Worm (Caenorhabditis elegans) whole organism, L4 larva: Measurements from ENCODE around the gene F48G7.12.
A peak's percentile ranks its signal among the peaks of the same experiment; 100 is the strongest.

ENCODE experiments used
- F26F4.8 ChIP-seq: fragments of 200-800 bp; sonication (Bioruptor generic); conservative IDR thresholded peaks from 2 replicates; pipeline ENCODE4 v1.3.6; 2022; ENCODE audit warnings: missing genetic modification characterization, missing compliant biosample characterization
- F44E2.7 ChIP-seq: fragments of 200-800 bp; sonication (Bioruptor generic); IDR thresholded peaks from 2 replicates; pipeline ENCODE4 v2.1.2; 2022; ENCODE audit warnings: missing genetic modification characterization, missing compliant biosample characterization
- T26A8.4 ChIP-seq: fragments of 200-800 bp; sonication (Bioruptor generic); IDR thresholded peaks from 2 replicates; pipeline ENCODE4 v1.3.6; 2022; ENCODE audit warnings: missing genetic modification characterization, missing compliant biosample characterization
- Y105C5A.15 ChIP-seq: fragments of 200-800 bp; sonication (Bioruptor generic); IDR thresholded peaks from 2 replicates; pipeline ENCODE4 v1.3.6; 2022; ENCODE audit warnings: missing genetic modification characterization, missing compliant biosample characterization
- Y75B8A.6 ChIP-seq: fragments of 200-800 bp; sonication (Bioruptor generic); IDR thresholded peaks from 2 replicates; pipeline ENCODE4 v1.3.6; 2022; ENCODE audit warnings: missing genetic modification reagents, missing genetic modification characterization, missing compliant biosample characterization
- ZK337.2 ChIP-seq: fragments of 200-800 bp; sonication (Bioruptor generic); IDR thresholded peaks from 2 replicates; pipeline ENCODE4 v1.3.6; 2022; ENCODE audit warnings: missing genetic modification reagents, missing genetic modification characterization, missing compliant biosample characterization
- aha-1 ChIP-seq: fragments of 150-350 bp; peaks from one replicate; lab custom pipeline; 2014; ENCODE audit warnings: missing biosample characterization, missing genetic modification characterization
- ceh-20 ChIP-seq: fragments of 200-800 bp; sonication (Bioruptor generic); IDR thresholded peaks from 2 replicates; pipeline ENCODE4 v1.3.6; 2022; ENCODE audit warnings: missing genetic modification reagents, missing genetic modification characterization, missing compliant biosample characterization
- ceh-32 ChIP-seq: sonication (generic microtip); optimal IDR thresholded peaks from 2 replicates; lab custom pipeline; 2016; ENCODE audit warnings: mild to moderate bottlenecking, missing genetic modification characterization, missing compliant biosample characterization; ENCODE audit not compliant: poor library complexity
- ceh-62 ChIP-seq: sonication (generic microtip); optimal IDR thresholded peaks from 2 replicates; lab custom pipeline; 2017; ENCODE audit warnings: missing biosample characterization, missing genetic modification characterization
- ceh-82 ChIP-seq: sonication (generic microtip); optimal IDR thresholded peaks from 2 replicates; lab custom pipeline; 2017; ENCODE audit warnings: missing biosample characterization, missing genetic modification characterization
- dmd-6 ChIP-seq: fragments of 200-800 bp; sonication (Bioruptor generic); IDR thresholded peaks from 2 replicates; pipeline ENCODE4 v1.3.6; 2022; ENCODE audit warnings: missing genetic modification reagents, missing genetic modification characterization, missing compliant biosample characterization
- dmd-8 ChIP-seq: fragments of 200-800 bp; sonication (Bioruptor generic); IDR thresholded peaks from 2 replicates; pipeline ENCODE4 v1.3.6; 2022; ENCODE audit warnings: missing genetic modification characterization, missing compliant biosample characterization
- dve-1 ChIP-seq: sonication (generic microtip); optimal IDR thresholded peaks from 2 replicates; lab custom pipeline; 2017; ENCODE audit warnings: antibody characterized with exemption, mild to moderate bottlenecking, missing genetic modification characterization, missing compliant biosample characterization; ENCODE audit not compliant: insufficient read depth
- egl-27 ChIP-seq: sonication (generic microtip); optimal IDR thresholded peaks from 3 replicates; lab custom pipeline; 2017; ENCODE audit warnings: missing biosample characterization, missing genetic modification reagents, missing genetic modification characterization
- fos-1 ChIP-seq: fragments of 150-350 bp; optimal IDR thresholded peaks from 2 replicates; lab custom pipeline; 2014; ENCODE audit warnings: missing biosample characterization, missing genetic modification characterization
- hif-1 ChIP-seq, 2 experiments: sonication (generic microtip); optimal IDR thresholded peaks; 2 replicates each; lab custom pipeline; 2016 to 2017; ENCODE audit warnings: missing compliant biosample characterization in 2 of 2, missing genetic modification characterization in 2 of 2, missing genetic modification reagents in 2 of 2, missing genotype in 2 of 2, mild to moderate bottlenecking in 1 of 2
- hlh-30 ChIP-seq: sonication (generic microtip); optimal IDR thresholded peaks from 2 replicates; lab custom pipeline; 2017; ENCODE audit warnings: antibody characterized with exemption, mild to moderate bottlenecking, missing genetic modification characterization, missing compliant biosample characterization; ENCODE audit not compliant: insufficient read depth
- hmg-1.1 ChIP-seq: fragments of 200-800 bp; sonication (Bioruptor generic); IDR thresholded peaks from 2 replicates; pipeline ENCODE4 v1.3.6; 2022; ENCODE audit warnings: missing genetic modification reagents, missing genetic modification characterization, missing compliant biosample characterization
- lim-7 ChIP-seq: fragments of 200-800 bp; sonication (Bioruptor generic); IDR thresholded peaks from 2 replicates; pipeline ENCODE4 v1.3.6; 2022; ENCODE audit warnings: missing genetic modification characterization, missing compliant biosample characterization
- lin-1 ChIP-seq: fragments of 200-800 bp; sonication (Bioruptor generic); IDR thresholded peaks from 2 replicates; pipeline ENCODE4 v1.3.6; 2022; ENCODE audit warnings: missing genetic modification reagents, missing genetic modification characterization, missing compliant biosample characterization
- lin-38 ChIP-seq: fragments of 200-800 bp; sonication (Bioruptor generic); IDR thresholded peaks from 2 replicates; pipeline ENCODE4 v1.3.6; 2022; ENCODE audit warnings: missing genetic modification reagents, missing genetic modification characterization, missing compliant biosample characterization
- lin-39 ChIP-seq: fragments of 150-350 bp; optimal IDR thresholded peaks from 2 replicates; lab custom pipeline; 2014; ENCODE audit warnings: missing biosample characterization, missing genetic modification reagents, missing genetic modification characterization
- mdt-29 ChIP-seq: fragments of 200-800 bp; sonication (Bioruptor generic); IDR thresholded peaks from 2 replicates; pipeline ENCODE4 v1.3.6; 2022; ENCODE audit warnings: missing genetic modification reagents, missing genetic modification characterization, missing compliant biosample characterization
- mes-2 ChIP-seq: sonication (generic microtip); optimal IDR thresholded peaks from 2 replicates; lab custom pipeline; 2016; ENCODE audit warnings: missing genotype, mild to moderate bottlenecking, missing genetic modification characterization, missing compliant biosample characterization; ENCODE audit not compliant: poor library complexity, severe bottlenecking
- mxl-3 ChIP-seq: fragments of 200-800 bp; sonication (Bioruptor generic); optimal IDR thresholded peaks from 2 replicates; lab custom pipeline; 2018; ENCODE audit warnings: mild to moderate bottlenecking, missing genetic modification characterization, missing compliant biosample characterization
- nhr-11 ChIP-seq: fragments of 150-350 bp; optimal IDR thresholded peaks from 2 replicates; lab custom pipeline; 2014; ENCODE audit warnings: missing biosample characterization, missing genetic modification characterization
- nhr-25 ChIP-seq: sonication (generic microtip); optimal IDR thresholded peaks from 2 replicates; lab custom pipeline; 2017; ENCODE audit warnings: missing genetic modification characterization, mild to moderate bottlenecking, missing compliant biosample characterization, antibody characterized with exemption, moderate library complexity, borderline replicate concordance; ENCODE audit not compliant: insufficient read depth
- nhr-76 ChIP-seq: fragments of 150-350 bp; optimal IDR thresholded peaks from 2 replicates; lab custom pipeline; 2014; ENCODE audit warnings: missing biosample characterization, missing genetic modification characterization
- php-3 ChIP-seq: fragments of 200-800 bp; sonication (Bioruptor generic); IDR thresholded peaks from 2 replicates; pipeline ENCODE4 v1.3.6; 2022; ENCODE audit warnings: missing genetic modification reagents, missing genetic modification characterization, missing compliant biosample characterization
- rbr-2 ChIP-seq: sonication (generic microtip); optimal IDR thresholded peaks from 2 replicates; lab custom pipeline; 2016; ENCODE audit warnings: missing genotype, missing genetic modification characterization, missing compliant biosample characterization
- spr-1 ChIP-seq: sonication (generic microtip); optimal IDR thresholded peaks from 2 replicates; lab custom pipeline; 2016; ENCODE audit warnings: mild to moderate bottlenecking, missing genetic modification characterization, missing compliant biosample characterization
- spr-3 ChIP-seq: fragments of 200-800 bp; sonication (Bioruptor generic); optimal IDR thresholded peaks from 2 replicates; lab custom pipeline; 2018; ENCODE audit warnings: mild to moderate bottlenecking, missing genetic modification characterization, missing compliant biosample characterization
- vab-7 ChIP-seq: fragments of 200-800 bp; sonication (Bioruptor generic); IDR thresholded peaks from 2 replicates; pipeline ENCODE4 v1.3.6; 2022; ENCODE audit warnings: missing genetic modification reagents, missing genetic modification characterization, missing compliant biosample characterization
- zfp-2 ChIP-seq: sonication (generic microtip); optimal IDR thresholded peaks from 2 replicates; lab custom pipeline; 2016; ENCODE audit warnings: mild to moderate bottlenecking, missing genetic modification characterization, missing compliant biosample characterization
- zfp-3 ChIP-seq: fragments of 200-800 bp; sonication (Bioruptor generic); conservative IDR thresholded peaks from 2 replicates; pipeline ENCODE4 v1.3.6; 2022; ENCODE audit warnings: missing genetic modification reagents, missing genetic modification characterization, missing compliant biosample characterization
- zip-11 ChIP-seq: fragments of 200-800 bp; sonication (Bioruptor generic); IDR thresholded peaks from 2 replicates; pipeline ENCODE4 v1.3.6; 2022; ENCODE audit warnings: missing genetic modification characterization, missing compliant biosample characterization
- ztf-7 ChIP-seq: fragments of 150-350 bp; optimal IDR thresholded peaks from 2 replicates; lab custom pipeline; 2014; ENCODE audit warnings: missing biosample characterization, missing genetic modification characterization

F48G7.12 gene

ce11 chrV:646888-647287 lies 859 bp upstream of the F48G7.12 start, which contains the start of gene ugt-42 (continued):
- TF ChIP-seq lin-1 (GFP tag; lab: Robert Waterston, UW) = no peak
- TF ChIP-seq mdt-29 = no peak
- TF ChIP-seq nhr-76 = no peak

- TF ChIP-seq ceh-82 (no peak), Y105C5A.15 (GFP tag; lab: Robert Waterston, UW) (no peak), dmd-8 (GFP tag; lab: Robert Waterston, UW) (no peak), hlh-30 (tag; lab: Kevin White, UChicago) (peak; percentile 58), nhr-11 (no peak), zfp-2 (tag; lab: Kevin White, UChicago) (no peak), lim-7 (GFP tag; lab: Robert Waterston, UW) (0 out of 2 replicates have a peak, but pooled peaks have one; percentile 3), ceh-32 (no peak), F26F4.8 (GFP tag; lab: Robert Waterston, UW) (no peak), spr-3 (GFP tag; lab: Kevin White, UChicago) (no peak), F44E2.7 (no peak), zip-11 (GFP tag; lab: Robert Waterston, UW) (no peak), hmg-1.1 (GFP tag; lab: Robert Waterston, UW) (0 out of 2 replicates have a peak, but pooled peaks have one; percentile 39), lin-39 (tag; lab: Kevin White, UChicago) (no peak), zfp-3 (no peak), spr-1 (no peak), mes-2 (tag; lab: Kevin White, UChicago) (no peak), dmd-6 (GFP tag; lab: Robert Waterston, UW) (no peak), lin-38 (GFP tag; lab: Robert Waterston, UW) (no peak), dve-1 (tag; lab: Kevin White, UChicago) (no peak), hif-1 (tag; optimal IDR thresholded peaks at IDR 0.05; lab: Kevin White, UChicago) (no peak), ceh-62 (no peak)
Observed at ce11 chrV:642750-643149, 3.3 kb downstream of the F48G7.12 start, which contains the start of gene nhr-190. TSS of gene nhr-190 (minus strand) at chrV:642924.

- TF ChIP-seq aha-1 (tag; lab: Kevin White, UChicago) (no peak), T26A8.4 (GFP tag; lab: Robert Waterston, UW) (no peak), hlh-30 (tag; lab: Kevin White, UChicago) (no peak), ceh-32 (no peak), hif-1 (tag; optimal IDR thresholded peaks at IDR 0.05; lab: Kevin White, UChicago) (no peak), ceh-62 (no peak), rbr-2 (tag; lab: Kevin White, UChicago) (no peak), vab-7 (GFP tag; lab: Robert Waterston, UW) (no peak)
- TF ChIP-seq, all 104 proteins: peak for 0
Observed at ce11 chrV:638328-638727, 7.7 kb downstream of the F48G7.12 start, which contains the start of gene srj-37. TSS of gene srj-37 (plus strand) at chrV:638628.

- no peak for TF ChIP-seq fos-1 (tag; lab: Kevin White, UChicago)
- TF ChIP-seq egl-27 (tag; lab: Kevin White, UChicago) = no peak
- no peak for TF ChIP-seq php-3
- no peak for TF ChIP-seq Y105C5A.15 (GFP tag; lab: Robert Waterston, UW)
- no peak for TF ChIP-seq mxl-3 (GFP tag; lab: Kevin White, UChicago)
- no peak for TF ChIP-seq ztf-7 (tag; lab: Kevin White, UChicago)
- TF ChIP-seq ZK337.2 (GFP tag; lab: Robert Waterston, UW) = no peak
- no peak for TF ChIP-seq Y75B8A.6 (GFP tag; lab: Robert Waterston, UW)
- TF ChIP-seq ceh-20 (GFP tag; lab: Robert Waterston, UW) = no peak
- TF ChIP-seq F44E2.7 = no peak
- no peak for TF ChIP-seq nhr-25
Observed at ce11 chrV:636281-636680, 9.7 kb downstream of the F48G7.12 start, which contains the start of gene pals-31. TSS of gene pals-31 (plus strand) at chrV:636581.
